Worm (Caenorhabditis elegans) whole organism, L2 larva: Measurements from ENCODE around the gene sca-1.

ENCODE experiments used
- F13H6.1 ChIP-seq: sonication (generic microtip); optimal IDR thresholded peaks from 2 replicates; lab custom pipeline; 2016; ENCODE audit warnings: missing genetic modification characterization, missing compliant biosample characterization
- alr-1 ChIP-seq: fragments of 150-350 bp; optimal IDR thresholded peaks from 2 replicates; lab custom pipeline; 2014; ENCODE audit warnings: missing biosample characterization, missing genetic modification characterization
- ceh-16 ChIP-seq: fragments of 150-350 bp; optimal IDR thresholded peaks from 2 replicates; lab custom pipeline; 2014; ENCODE audit warnings: missing biosample characterization, missing genetic modification characterization
- ceh-82 ChIP-seq: fragments of 150-350 bp; optimal IDR thresholded peaks from 2 replicates; lab custom pipeline; 2014; ENCODE audit warnings: missing biosample characterization, missing genetic modification characterization
- dmd-4 ChIP-seq: sonication (generic microtip); optimal IDR thresholded peaks from 2 replicates; lab custom pipeline; 2017; ENCODE audit warnings: missing biosample characterization, missing genetic modification characterization
- egl-27 ChIP-seq: sonication (generic microtip); optimal IDR thresholded peaks from 3 replicates; lab custom pipeline; 2017; ENCODE audit warnings: missing biosample characterization, missing genetic modification reagents, missing genetic modification characterization
- lin-13 ChIP-seq: fragments of 150-350 bp; optimal IDR thresholded peaks from 2 replicates; lab custom pipeline; 2014; ENCODE audit warnings: missing biosample characterization, missing genetic modification reagents, missing genetic modification characterization
- mab-5 ChIP-seq: fragments of 150-350 bp; optimal IDR thresholded peaks from 2 replicates; lab custom pipeline; 2014; ENCODE audit warnings: missing biosample characterization, missing genetic modification characterization
- mbf-1 ChIP-seq: sonication (generic microtip); optimal IDR thresholded peaks from 2 replicates; lab custom pipeline; 2017; ENCODE audit warnings: missing biosample characterization, missing genetic modification characterization
- mdl-1 ChIP-seq, 2 experiments: fragments of 150-350 bp in 1 of 2; sonication (generic microtip) in 1 of 2; optimal IDR thresholded peaks; 2 replicates each; lab custom pipeline; 2017; ENCODE audit warnings: missing biosample characterization in 2 of 2, missing genetic modification characterization in 2 of 2
- nhr-11 ChIP-seq: fragments of 150-350 bp; optimal IDR thresholded peaks from 2 replicates; lab custom pipeline; 2014; ENCODE audit warnings: missing biosample characterization, missing genetic modification characterization
- nhr-12 ChIP-seq: fragments of 150-350 bp; optimal IDR thresholded peaks from 2 replicates; lab custom pipeline; 2014; ENCODE audit warnings: missing biosample characterization, missing genetic modification characterization
- snpc-4 ChIP-seq: fragments of 150-350 bp; optimal IDR thresholded peaks from 2 replicates; lab custom pipeline; 2014; ENCODE audit warnings: missing biosample characterization, missing genetic modification characterization
- ztf-11 ChIP-seq: sonication (generic microtip); optimal IDR thresholded peaks from 2 replicates; lab custom pipeline; 2017; ENCODE audit warnings: missing biosample characterization, missing genetic modification characterization

ce11 chrIII:10844873-10845272, 28.2 kb upstream of the sca-1 start, which contains the start of gene pde-12:
- TF ChIP-seq alr-1 (tag; lab: Kevin White, UChicago), result no peak
- TF ChIP-seq mab-5 (tag; lab: Kevin White, UChicago), result peak; percentile 64
- peak; percentile 79 for TF ChIP-seq F13H6.1 (tag; lab: Kevin White, UChicago)
- TF ChIP-seq ceh-82, result no peak
- no peak for TF ChIP-seq mbf-1 (tag; lab: Kevin White, UChicago)
- TF ChIP-seq snpc-4, result peak; percentile 72
- no peak for TF ChIP-seq nhr-12 (tag; lab: Kevin White, UChicago)
- TF ChIP-seq lin-13, result peak; percentile 86
- no peak for TF ChIP-seq ztf-11 (tag; lab: Kevin White, UChicago)
- no peak for TF ChIP-seq dmd-4 (tag; lab: Kevin White, UChicago)
- TF ChIP-seq nhr-11, result no peak
- TF ChIP-seq ceh-16 (tag; lab: Kevin White, UChicago), result peak; percentile 27
- peak in 1 of 2 experiments; percentile 23 for TF ChIP-seq mdl-1 (tag; optimal IDR thresholded peaks at IDR 0.05; lab: Kevin White, UChicago)
- TF ChIP-seq egl-27, result peak; percentile 72
